Worm (Caenorhabditis elegans): ENCODE data around the gene fbxa-174.
"Not testable (repeated sequence)": the region's sequence is repeated elsewhere in the genome, so short reads cannot be mapped to it uniquely, and the experiment has no call there.

- not testable (repeated sequence) for TF ChIP-seq zag-1 (tag; optimal IDR thresholded peaks at IDR 0.05); mdl-1 (tag; optimal IDR thresholded peaks at IDR 0.05); unc-62 (GFP tag; optimal IDR thresholded peaks at IDR 0.05); ceh-16 (tag; optimal IDR thresholded peaks at IDR 0.05); pha-4 (tag; optimal IDR thresholded peaks at IDR 0.05); egl-27 (tag; optimal IDR thresholded peaks at IDR 0.05); lin-15B (tag; optimal IDR thresholded peaks at IDR 0.05); elt-3 (tag; optimal IDR thresholded peaks at IDR 0.05)
Observed at ce11 chrV:17584352-17584843, 26.1 kb upstream of the fbxa-174 start, which contains the start of gene fbxa-133.
